Fruit fly (Drosophila melanogaster): Measurements from ENCODE around the gene CG6800.
A peak's percentile ranks its signal among the peaks of the same experiment; 100 is the strongest.

Gene CG6800

DNA sequence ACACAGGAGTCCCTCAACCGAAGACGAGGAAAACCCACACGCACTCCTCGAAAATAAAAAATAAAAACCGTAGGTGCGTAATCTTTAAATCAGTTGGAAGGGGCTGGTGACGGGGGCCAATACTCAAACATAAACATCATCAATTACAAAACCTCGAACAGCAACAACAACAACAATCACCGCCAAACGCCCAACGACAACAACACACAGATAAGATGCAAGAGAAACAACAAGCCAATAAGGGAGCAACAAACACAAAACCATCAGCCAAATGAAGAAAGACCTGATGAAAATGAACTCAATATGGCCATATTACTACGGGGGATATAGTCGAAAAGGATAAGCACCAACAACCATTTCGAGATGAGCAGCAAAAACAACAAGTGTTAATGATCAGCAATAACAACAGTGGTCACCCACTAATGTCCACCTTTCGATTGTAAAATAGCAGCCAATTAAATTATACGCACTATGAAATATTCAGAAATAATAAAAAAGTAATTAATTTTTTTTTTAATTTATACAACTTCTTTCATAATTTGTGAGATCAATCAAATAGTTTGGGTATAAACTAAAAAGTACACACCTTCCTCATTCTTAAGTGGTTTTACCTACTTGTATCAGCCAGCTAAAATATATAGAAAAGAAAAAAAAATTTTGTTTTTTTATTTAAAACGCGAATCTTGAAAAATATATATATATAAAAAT lies 47.9 kb downstream of the CG6800 start:
- no peak for TF ChIP-seq Myc (optimal IDR thresholded peaks at IDR 0.05)
- peak; percentile 50 for TF ChIP-seq CG9705 (GFP tag; optimal IDR thresholded peaks at IDR 0.05)
- peak; percentile 58 for TF ChIP-seq Sp1 (GFP tag; optimal IDR thresholded peaks at IDR 0.05)
- TF ChIP-seq rgr (GFP tag; optimal IDR thresholded peaks at IDR 0.05), result peak; percentile 34
- no peak for TF ChIP-seq usp (GFP tag; optimal IDR thresholded peaks at IDR 0.05)
- no peak for TF ChIP-seq Rel (GFP tag; optimal IDR thresholded peaks at IDR 0.05)
- TF ChIP-seq Rel (tag; optimal IDR thresholded peaks at IDR 0.05), result peak; percentile 17
- TF ChIP-seq fru (GFP tag; optimal IDR thresholded peaks at IDR 0.05), result peak; percentile 38
- no peak for TF ChIP-seq N (GFP tag; optimal IDR thresholded peaks at IDR 0.05)
- peak in 1 of 2 experiments; percentile 67 for TF ChIP-seq foxo (GFP tag; optimal IDR thresholded peaks at IDR 0.05)
- no peak for TF ChIP-seq Abd-B (GFP tag; optimal IDR thresholded peaks at IDR 0.05)
- peak; percentile 79 for TF ChIP-seq dmrt93B (GFP tag; optimal IDR thresholded peaks at IDR 0.05)
- peak; percentile 53 for TF ChIP-seq OdsH (GFP tag; optimal IDR thresholded peaks at IDR 0.05)
- TF ChIP-seq ey (GFP tag; optimal IDR thresholded peaks at IDR 0.05), result no peak
- TF ChIP-seq dl (GFP tag; optimal IDR thresholded peaks at IDR 0.05; ENCODE audit: insufficient read depth in 1 of 2, partially characterized antibody in 2 of 2), result no peak
- TF ChIP-seq pan (optimal IDR thresholded peaks at IDR 0.05), result no peak
- TF ChIP-seq psq (GFP tag; optimal IDR thresholded peaks at IDR 0.05), result peak; percentile 70
- peak; percentile 74 for TF ChIP-seq HLH106 (tag; optimal IDR thresholded peaks at IDR 0.05)
- peak; percentile 22 for TF ChIP-seq h (GFP tag; optimal IDR thresholded peaks at IDR 0.05)
- no peak for TF ChIP-seq brk (GFP tag; optimal IDR thresholded peaks at IDR 0.05)
- no peak for TF ChIP-seq jim (GFP tag; optimal IDR thresholded peaks at IDR 0.05)

DNA sequence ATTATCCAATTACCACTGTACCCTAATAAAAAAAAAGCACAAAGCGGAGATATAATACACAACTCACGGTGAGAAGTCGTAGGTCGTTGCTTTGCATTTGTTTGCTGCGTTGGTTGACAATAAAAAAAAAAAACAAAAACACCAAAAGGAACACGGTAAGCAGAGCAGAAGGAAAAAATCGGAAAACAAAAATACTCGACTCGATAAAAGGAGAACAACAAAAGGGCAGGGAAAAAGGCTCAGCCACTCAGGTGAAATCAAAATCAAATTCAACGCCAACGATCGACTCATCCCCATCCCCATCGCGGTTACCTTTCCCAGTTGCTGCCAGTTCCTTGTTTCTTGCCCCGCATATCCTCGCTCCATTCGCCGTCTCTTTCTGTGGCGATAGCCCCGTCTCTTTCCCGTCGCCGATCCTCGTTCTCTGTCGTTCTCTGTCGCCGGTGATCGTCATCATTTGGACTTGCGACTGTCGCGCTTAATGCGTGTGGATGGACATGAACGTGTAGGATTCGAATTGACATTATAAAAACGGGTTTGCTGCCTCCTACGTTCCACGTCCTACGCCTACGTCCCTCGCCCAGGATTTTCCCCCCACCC lies 48.6 kb downstream of the CG6800 start:
- TF ChIP-seq h (GFP tag; optimal IDR thresholded peaks at IDR 0.05), result no peak
- TF ChIP-seq Dif (GFP tag; optimal IDR thresholded peaks at IDR 0.05; ENCODE audit: partially characterized antibody), result peak; percentile 33
- TF ChIP-seq lola (GFP tag; optimal IDR thresholded peaks at IDR 0.05), result no peak
- TF ChIP-seq Abd-B (GFP tag; optimal IDR thresholded peaks at IDR 0.05), result no peak
- TF ChIP-seq rgr (GFP tag; optimal IDR thresholded peaks at IDR 0.05), result no peak
- no peak for TF ChIP-seq Hr83 (GFP tag; optimal IDR thresholded peaks at IDR 0.05; ENCODE audit: poor library complexity, severe bottlenecking)
- TF ChIP-seq foxo (GFP tag; optimal IDR thresholded peaks at IDR 0.05), result peak in 1 of 2 experiments; percentile 10
- no peak for TF ChIP-seq brk (GFP tag; optimal IDR thresholded peaks at IDR 0.05)
- no peak for TF ChIP-seq br (GFP tag; optimal IDR thresholded peaks at IDR 0.05)
- TF ChIP-seq CG9705 (GFP tag; optimal IDR thresholded peaks at IDR 0.05), result no peak
- no peak for TF ChIP-seq Myc (optimal IDR thresholded peaks at IDR 0.05)
- TF ChIP-seq Mio (GFP tag; optimal IDR thresholded peaks at IDR 0.05), result no peak
- peak; percentile 38 for TF ChIP-seq psq (GFP tag; optimal IDR thresholded peaks at IDR 0.05)
- TF ChIP-seq tai (GFP tag; optimal IDR thresholded peaks at IDR 0.05), result no peak
- no peak for TF ChIP-seq jim (GFP tag; optimal IDR thresholded peaks at IDR 0.05)
- TF ChIP-seq dl (GFP tag; optimal IDR thresholded peaks at IDR 0.05; ENCODE audit: insufficient read depth in 1 of 2, partially characterized antibody in 2 of 2), result no peak
- TF ChIP-seq sv (GFP tag; optimal IDR thresholded peaks at IDR 0.05), result no peak
- TF ChIP-seq ey (GFP tag; optimal IDR thresholded peaks at IDR 0.05), result no peak
- no peak for TF ChIP-seq OdsH (GFP tag; optimal IDR thresholded peaks at IDR 0.05)
- no peak for TF ChIP-seq GATAd (GFP tag; optimal IDR thresholded peaks at IDR 0.05)
- TF ChIP-seq Rel (GFP tag; optimal IDR thresholded peaks at IDR 0.05), result no peak
- no peak for TF ChIP-seq Rel (tag; optimal IDR thresholded peaks at IDR 0.05)
- no peak for TF ChIP-seq N (GFP tag; optimal IDR thresholded peaks at IDR 0.05)
- TF ChIP-seq dsf (GFP tag; optimal IDR thresholded peaks at IDR 0.05; ENCODE audit: borderline replicate concordance), result no peak
- TF ChIP-seq dmrt93B (GFP tag; optimal IDR thresholded peaks at IDR 0.05), result peak; percentile 24
- TF ChIP-seq Sp1 (GFP tag; optimal IDR thresholded peaks at IDR 0.05), result no peak
- no peak for TF ChIP-seq CrebA (GFP tag; optimal IDR thresholded peaks at IDR 0.05; ENCODE audit: borderline replicate concordance)
- no peak for TF ChIP-seq Jra (GFP tag; optimal IDR thresholded peaks at IDR 0.05)
- TF ChIP-seq CG32264 (GFP tag; optimal IDR thresholded peaks at IDR 0.05), result no peak
- peak; percentile 13 for TF ChIP-seq woc (GFP tag; optimal IDR thresholded peaks at IDR 0.05)
- no peak for TF ChIP-seq usp (GFP tag; optimal IDR thresholded peaks at IDR 0.05)
- no peak for TF ChIP-seq Hr78 (GFP tag; optimal IDR thresholded peaks at IDR 0.05)
- no peak for TF ChIP-seq HLH106 (tag; optimal IDR thresholded peaks at IDR 0.05)
- no peak for TF ChIP-seq Vsx2 (GFP tag; optimal IDR thresholded peaks at IDR 0.05; ENCODE audit: partially characterized antibody)

Data from whole organism, wandering third instar larva.